Worm (Caenorhabditis elegans) whole organism, L1 larva: Measurements from ENCODE around the gene C49H3.3.

Source experiments
- C16A3.4 ChIP-seq: fragments of 150-350 bp; optimal IDR thresholded peaks from 2 replicates; lab custom pipeline; 2014; ENCODE audit warnings: missing biosample characterization, missing genetic modification characterization
- F16B12.6 ChIP-seq: fragments of 150-350 bp; optimal IDR thresholded peaks from 2 replicates; lab custom pipeline; 2014; ENCODE audit warnings: missing biosample characterization, missing genetic modification characterization
- aha-1 ChIP-seq: fragments of 150-350 bp; optimal IDR thresholded peaks from 2 replicates; lab custom pipeline; 2014; ENCODE audit warnings: missing biosample characterization, missing genetic modification characterization
- aly-2 ChIP-seq: fragments of 150-350 bp; optimal IDR thresholded peaks from 2 replicates; lab custom pipeline; 2014; ENCODE audit warnings: missing biosample characterization, missing genetic modification characterization
- blmp-1 ChIP-seq: fragments of 150-350 bp; optimal IDR thresholded peaks from 2 replicates; lab custom pipeline; 2014; ENCODE audit warnings: missing biosample characterization, missing genetic modification characterization
- ceh-8 ChIP-seq: fragments of 200-800 bp; sonication (Bioruptor generic); optimal IDR thresholded peaks from 2 replicates; lab custom pipeline; 2018; ENCODE audit warnings: mild to moderate bottlenecking, missing genetic modification characterization, moderate library complexity, missing compliant biosample characterization
- ceh-82 ChIP-seq, 3 experiments: fragments of 150-350 bp in 1 of 3; sonication (generic microtip) in 2 of 3; optimal IDR thresholded peaks; 2 replicates each; lab custom pipeline; 2014 to 2017; ENCODE audit warnings: missing biosample characterization in 3 of 3, missing genetic modification characterization in 3 of 3
- ceh-88 ChIP-seq: fragments of 200-800 bp; sonication (Bioruptor generic); IDR thresholded peaks from 2 replicates; pipeline ENCODE4 v1.3.6; 2022; ENCODE audit warnings: missing genetic modification characterization, missing compliant biosample characterization
- dpl-1 ChIP-seq, 3 experiments: fragments of 150-350 bp in 2 of 3; sonication (generic microtip) in 1 of 3; optimal IDR thresholded peaks; 2 replicates each; lab custom pipeline; 2014 to 2017; ENCODE audit warnings: missing biosample characterization in 3 of 3, missing genetic modification characterization in 3 of 3, missing genetic modification reagents in 3 of 3
- dsc-1 ChIP-seq: sonication (generic microtip); optimal IDR thresholded peaks from 2 replicates; lab custom pipeline; 2016; ENCODE audit warnings: mild to moderate bottlenecking, missing genetic modification characterization, missing compliant biosample characterization
- efl-1 ChIP-seq, 4 experiments: fragments of 150-350 bp; optimal IDR thresholded peaks in 3 of 4; peaks in 1 of 4; 1 replicate in 1 of 4; 2 replicates in 3 of 4; lab custom pipeline; 2014; ENCODE audit warnings: missing biosample characterization in 2 of 4, missing genetic modification characterization in 2 of 4, missing genetic modification reagents in 2 of 4
- elt-3 ChIP-seq, 6 experiments: fragments of 150-350 bp in 1 of 6; sonication (generic microtip); optimal IDR thresholded peaks; 2 replicates each; lab custom pipeline; 2017 to 2018; ENCODE audit warnings: missing biosample characterization in 6 of 6, missing genetic modification characterization in 6 of 6, inconsistent platforms in 1 of 6
- fkh-8 ChIP-seq: sonication (generic microtip); optimal IDR thresholded peaks from 2 replicates; lab custom pipeline; 2016; ENCODE audit warnings: mild to moderate bottlenecking, missing genetic modification characterization, missing compliant biosample characterization
- fos-1 ChIP-seq: fragments of 150-350 bp; optimal IDR thresholded peaks from 2 replicates; lab custom pipeline; 2014; ENCODE audit warnings: missing biosample characterization, missing genetic modification characterization
- grh-1 ChIP-seq: fragments of 200-800 bp; sonication (Bioruptor generic); IDR thresholded peaks from 2 replicates; pipeline ENCODE4 v1.3.6; 2022; ENCODE audit warnings: missing genetic modification reagents, missing genetic modification characterization, missing compliant biosample characterization
- irx-1 ChIP-seq: sonication (generic microtip); optimal IDR thresholded peaks from 2 replicates; lab custom pipeline; 2016; ENCODE audit warnings: missing genetic modification characterization, missing compliant biosample characterization
- isw-1 ChIP-seq: fragments of 200-800 bp; sonication (Bioruptor generic); IDR thresholded peaks from 2 replicates; pipeline ENCODE4 v1.3.6; 2022; ENCODE audit warnings: missing genetic modification characterization, missing compliant biosample characterization
- jun-1 ChIP-seq: fragments of 150-350 bp; optimal IDR thresholded peaks from 2 replicates; lab custom pipeline; 2014; ENCODE audit warnings: missing biosample characterization, missing genetic modification reagents, missing genetic modification characterization
- lin-13 ChIP-seq: fragments of 150-350 bp; optimal IDR thresholded peaks from 2 replicates; lab custom pipeline; 2014; ENCODE audit warnings: missing biosample characterization, missing genetic modification reagents, missing genetic modification characterization
- lin-14 ChIP-seq: fragments of 200-800 bp; sonication (Bioruptor generic); optimal IDR thresholded peaks from 2 replicates; lab custom pipeline; 2018; ENCODE audit warnings: mild to moderate bottlenecking, missing genetic modification characterization, moderate library complexity, missing compliant biosample characterization
- lin-15B ChIP-seq: fragments of 150-350 bp; sonication (generic microtip); optimal IDR thresholded peaks from 3 replicates; lab custom pipeline; 2014; ENCODE audit warnings: missing biosample characterization, missing genetic modification characterization
- lin-35 ChIP-seq, 2 experiments: fragments of 150-350 bp; optimal IDR thresholded peaks; 2 replicates each; lab custom pipeline; 2014; ENCODE audit warnings: missing biosample characterization in 2 of 2, missing genetic modification characterization in 2 of 2, missing genetic modification reagents in 2 of 2
- lsy-2 ChIP-seq, 2 experiments: fragments of 150-350 bp; optimal IDR thresholded peaks; 2 replicates each; lab custom pipeline; 2014; ENCODE audit warnings: missing biosample characterization in 2 of 2, missing genetic modification characterization in 2 of 2
- mab-9 ChIP-seq: fragments of 200-800 bp; sonication (Bioruptor generic); IDR thresholded peaks from 2 replicates; pipeline ENCODE4 v1.3.6; 2022; ENCODE audit warnings: missing genetic modification reagents, missing genetic modification characterization, missing compliant biosample characterization
- mdl-1 ChIP-seq, 2 experiments: fragments of 150-350 bp; optimal IDR thresholded peaks; 2 replicates each; lab custom pipeline; 2014 to 2017; ENCODE audit warnings: missing biosample characterization in 2 of 2, missing genetic modification characterization in 2 of 2, inconsistent platforms in 1 of 2
- mep-1 ChIP-seq: fragments of 150-350 bp; optimal IDR thresholded peaks from 2 replicates; lab custom pipeline; 2014; ENCODE audit warnings: missing biosample characterization, missing genetic modification characterization
- nhr-19 ChIP-seq: fragments of 200-800 bp; sonication (Bioruptor generic); conservative IDR thresholded peaks from 2 replicates; pipeline ENCODE4 v1.3.6; 2022; ENCODE audit warnings: missing genetic modification characterization, missing compliant biosample characterization
- nhr-20 ChIP-seq: sonication (generic microtip); optimal IDR thresholded peaks from 2 replicates; lab custom pipeline; 2016; ENCODE audit warnings: mild to moderate bottlenecking, missing genetic modification characterization, missing compliant biosample characterization
- nhr-47 ChIP-seq: sonication (generic microtip); optimal IDR thresholded peaks from 2 replicates; lab custom pipeline; 2016; ENCODE audit warnings: mild to moderate bottlenecking, missing genetic modification characterization, moderate library complexity, missing compliant biosample characterization
- nhr-71 ChIP-seq: sonication (generic microtip); optimal IDR thresholded peaks from 2 replicates; lab custom pipeline; 2016; ENCODE audit warnings: mild to moderate bottlenecking, missing genetic modification characterization, moderate library complexity, missing compliant biosample characterization
- nhr-77 ChIP-seq: fragments of 150-350 bp; optimal IDR thresholded peaks from 2 replicates; lab custom pipeline; 2014; ENCODE audit warnings: missing biosample characterization, missing genetic modification characterization
- nhr-85 ChIP-seq: sonication (generic microtip); peaks from one replicate; lab custom pipeline; 2016; ENCODE audit warnings: missing genetic modification characterization, inconsistent platforms, missing compliant biosample characterization
- nhr-90 ChIP-seq: sonication (generic microtip); optimal IDR thresholded peaks from 2 replicates; lab custom pipeline; 2016; ENCODE audit warnings: mild to moderate bottlenecking, missing genetic modification characterization, missing compliant biosample characterization; ENCODE audit not compliant: poor library complexity
- pax-3 ChIP-seq: fragments of 200-800 bp; sonication (Bioruptor generic); optimal IDR thresholded peaks from 2 replicates; lab custom pipeline; 2018; ENCODE audit warnings: mild to moderate bottlenecking, missing genetic modification characterization, moderate library complexity, missing compliant biosample characterization
- rnt-1 ChIP-seq: sonication (generic microtip); optimal IDR thresholded peaks from 2 replicates; lab custom pipeline; 2016; ENCODE audit warnings: mild to moderate bottlenecking, missing genetic modification characterization, moderate library complexity, missing compliant biosample characterization
- skn-1 ChIP-seq: fragments of 150-350 bp; optimal IDR thresholded peaks from 2 replicates; lab custom pipeline; 2014; ENCODE audit warnings: missing biosample characterization, missing genetic modification characterization
- snu-23 ChIP-seq: sonication (generic microtip); optimal IDR thresholded peaks from 2 replicates; lab custom pipeline; 2016; ENCODE audit warnings: missing genetic modification characterization, missing compliant biosample characterization
- swsn-7 ChIP-seq: sonication (generic microtip); optimal IDR thresholded peaks from 2 replicates; lab custom pipeline; 2016; ENCODE audit warnings: missing genetic modification characterization, missing compliant biosample characterization
- tbx-2 ChIP-seq: sonication (generic microtip); optimal IDR thresholded peaks from 2 replicates; lab custom pipeline; 2016; ENCODE audit warnings: missing genetic modification characterization, missing compliant biosample characterization
- unc-130 ChIP-seq: fragments of 150-350 bp; optimal IDR thresholded peaks from 2 replicates; lab custom pipeline; 2017; ENCODE audit warnings: missing biosample characterization, missing genetic modification characterization, inconsistent platforms
- unc-86 ChIP-seq: sonication (generic microtip); optimal IDR thresholded peaks from 2 replicates; lab custom pipeline; 2016; ENCODE audit warnings: missing genetic modification characterization, missing compliant biosample characterization
- unc-98 ChIP-seq: fragments of 200-800 bp; sonication (Bioruptor generic); IDR thresholded peaks from 2 replicates; pipeline ENCODE4 v1.3.6; 2022; ENCODE audit warnings: missing genetic modification characterization, missing compliant biosample characterization
- vab-15 ChIP-seq: sonication (generic microtip); optimal IDR thresholded peaks from 2 replicates; lab custom pipeline; 2017; ENCODE audit warnings: missing genotype, mild to moderate bottlenecking, missing genetic modification characterization, missing compliant biosample characterization
- xbp-1 ChIP-seq: sonication (generic microtip); optimal IDR thresholded peaks from 2 replicates; lab custom pipeline; 2016; ENCODE audit warnings: missing genetic modification characterization, missing compliant biosample characterization
- ztf-11 ChIP-seq, 2 experiments: sonication (generic microtip); optimal IDR thresholded peaks; 2 replicates each; lab custom pipeline; 2016 to 2017; ENCODE audit warnings: missing genetic modification characterization in 2 of 2, missing biosample characterization in 1 of 2, missing compliant biosample characterization in 1 of 2

C49H3.3 gene

ce11 chrIV:7943272-7943671 is 19.1 kb downstream of the C49H3.3 start (continued):
- TF ChIP-seq nhr-20 (tag; lab: Kevin White, UChicago) (peak; percentile 16), nhr-47 (tag; lab: Kevin White, UChicago) (no peak), aly-2 (no peak), grh-1 (GFP tag; lab: Robert Waterston, UW) (no peak)

ce11 chrIV:7946457-7946856 is 22.3 kb downstream of the C49H3.3 start, which contains the start of gene czw-1:
TSS of gene czw-1 (minus strand) at chrIV:7946825.
- TF ChIP-seq lin-35 (GFP tag; optimal IDR thresholded peaks at IDR 0.05; lab: Kevin White, UChicago) (peak in 1 of 2 experiments; percentile 61), efl-1 (optimal IDR thresholded peaks at IDR 0.05; lab: Kevin White, UChicago) (no peak), efl-1 (GFP tag; optimal IDR thresholded peaks at IDR 0.05 in 1 of 2; lab: Kevin White, UChicago) (peak; percentile 52 to 97), pax-3 (no peak), dpl-1 (GFP tag; optimal IDR thresholded peaks at IDR 0.05; lab: Kevin White, UChicago) (peak in 2 of 3 experiments; percentile 36 to 49), aha-1 (tag; lab: Kevin White, UChicago) (no peak)

DNA sequence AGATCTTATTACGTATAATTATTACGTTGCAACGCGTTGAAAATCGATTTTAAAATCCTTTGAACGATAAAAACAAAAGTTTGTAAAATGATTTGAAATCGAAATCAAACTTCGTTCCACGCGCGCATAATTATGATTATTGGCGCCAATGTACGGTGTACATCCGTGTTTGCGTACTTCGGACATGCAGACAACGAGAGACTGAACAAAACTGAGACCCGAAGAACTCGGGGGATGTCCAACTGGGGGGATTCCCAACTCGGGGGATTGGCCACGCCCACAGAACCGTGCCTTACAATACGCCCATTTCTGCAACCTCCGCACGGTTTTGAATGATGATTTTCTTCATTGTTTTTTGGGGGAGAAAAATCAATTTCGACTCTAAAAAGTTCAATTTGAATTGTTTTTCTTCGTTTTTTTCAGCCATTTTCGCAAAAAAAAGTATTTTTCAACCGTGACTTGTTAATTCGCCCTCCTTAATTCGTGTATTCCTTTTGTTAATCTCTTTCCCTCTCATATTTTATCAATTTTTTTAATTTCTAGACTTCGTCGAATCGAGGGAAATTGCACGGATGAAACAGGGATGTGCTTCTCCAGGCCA is 22.8 kb downstream of the C49H3.3 start, which contains the start of gene F20D12.12:
Gene F20D12.12 (plus strand): TSS at position 542 of the 601 bp plus-strand sequence.
- TF ChIP-seq pax-3 (peak; percentile 54), mdl-1 (tag; optimal IDR thresholded peaks at IDR 0.05; lab: Kevin White, UChicago) (peak in 1 of 2 experiments; percentile 45), jun-1 (tag; lab: Kevin White, UChicago) (peak; percentile 39), efl-1 (optimal IDR thresholded peaks at IDR 0.05; lab: Kevin White, UChicago) (peak; percentile 69 to 78), efl-1 (GFP tag; optimal IDR thresholded peaks at IDR 0.05 in 1 of 2; lab: Kevin White, UChicago) (peak; percentile 62 to 96), nhr-20 (tag; lab: Kevin White, UChicago) (peak; percentile 75), swsn-7 (tag; lab: Kevin White, UChicago) (peak; percentile 64), nhr-47 (tag; lab: Kevin White, UChicago) (peak; percentile 73), ceh-88 (peak; percentile 87), xbp-1 (tag; lab: Kevin White, UChicago) (peak; percentile 53), F16B12.6 (peak; percentile 88), nhr-71 (tag; lab: Kevin White, UChicago) (peak; percentile 84), blmp-1 (tag; lab: Kevin White, UChicago) (peak; percentile 52), mab-9 (peak; percentile 73), nhr-77 (tag; lab: Kevin White, UChicago) (peak; percentile 39), grh-1 (GFP tag; lab: Robert Waterston, UW) (peak; percentile 71), nhr-19 (peak; percentile 91), ceh-8 (GFP tag; lab: Kevin White, UChicago) (peak; percentile 28), unc-86 (peak; percentile 49), dsc-1 (tag; lab: Kevin White, UChicago) (peak; percentile 35), isw-1 (GFP tag; lab: Robert Waterston, UW) (peak; percentile 91), unc-130 (tag; lab: Kevin White, UChicago) (peak; percentile 57), lin-35 (GFP tag; optimal IDR thresholded peaks at IDR 0.05; lab: Kevin White, UChicago) (peak; percentile 47 to 80), snu-23 (peak; percentile 75), irx-1 (tag; lab: Kevin White, UChicago) (peak; percentile 19), rnt-1 (tag; lab: Kevin White, UChicago) (peak; percentile 81), fos-1 (peak; percentile 16), fkh-8 (peak; percentile 75), lin-15B (tag; lab: Kevin White, UChicago) (peak; percentile 46), ztf-11 (tag; optimal IDR thresholded peaks at IDR 0.05; lab: Kevin White, UChicago) (peak in 1 of 2 experiments; percentile 48), vab-15 (tag; lab: Kevin White, UChicago) (peak; percentile 32), unc-98 (GFP tag; lab: Robert Waterston, UW) (peak; percentile 69; the same call in 1 of the 2 replicates), elt-3 (tag; optimal IDR thresholded peaks at IDR 0.05; lab: Kevin White, UChicago) (peak in 1 of 6 experiments; percentile 25), dpl-1 (GFP tag; optimal IDR thresholded peaks at IDR 0.05; lab: Kevin White, UChicago) (peak; percentile 43 to 65 (median 64)), nhr-90 (peak; percentile 39), lin-14 (GFP tag; lab: Kevin White, UChicago) (peak; percentile 76), nhr-85 (tag; lab: Kevin White, UChicago) (peak; percentile 68), ceh-82 (tag; optimal IDR thresholded peaks at IDR 0.05; lab: Kevin White, UChicago) (peak; percentile 17 to 77 (median 32)), mep-1 (tag; lab: Kevin White, UChicago) (peak; percentile 67), skn-1 (tag; lab: Kevin White, UChicago) (peak; percentile 45), lsy-2 (tag; optimal IDR thresholded peaks at IDR 0.05; lab: Kevin White, UChicago) (peak; percentile 88 to 98), C16A3.4 (tag; lab: Kevin White, UChicago) (peak; percentile 69), tbx-2 (tag; lab: Kevin White, UChicago) (peak; percentile 69), lin-13 (GFP tag; lab: Kevin White, UChicago) (peak; percentile 76)
